Worm (Caenorhabditis elegans) whole organism, young adult: ENCODE results near the gene F12E12.6.

ENCODE experiments used
- Y79H2A.3 ChIP-seq: fragments of 200-800 bp; sonication (Bioruptor generic); conservative IDR thresholded peaks from 2 replicates; pipeline ENCODE4 v1.3.6; 2022; ENCODE audit warnings: missing genetic modification reagents, missing genetic modification characterization, missing compliant biosample characterization
- ama-1 ChIP-seq, 3 experiments: fragments of 150-350 bp in 1 of 3; sonication (generic microtip) in 2 of 3; optimal IDR thresholded peaks; 2 replicates each; lab custom pipeline; 2014 to 2018; ENCODE audit warnings: missing biosample characterization in 2 of 3, missing genetic modification characterization in 2 of 3, missing genetic modification reagents in 2 of 3
- bed-2 ChIP-seq: fragments of 200-800 bp; sonication (Bioruptor generic); IDR thresholded peaks from 2 replicates; pipeline ENCODE4 v1.3.6; 2022; ENCODE audit warnings: missing genetic modification reagents, missing genetic modification characterization, missing compliant biosample characterization
- ceh-27 ChIP-seq: fragments of 200-800 bp; sonication (Bioruptor generic); optimal IDR thresholded peaks from 2 replicates; lab custom pipeline; 2018; ENCODE audit warnings: mild to moderate bottlenecking, missing genetic modification characterization, moderate library complexity, missing compliant biosample characterization
- dpl-1 ChIP-seq: fragments of 150-350 bp; optimal IDR thresholded peaks from 2 replicates; lab custom pipeline; 2014; ENCODE audit warnings: missing biosample characterization, missing genetic modification reagents, missing genetic modification characterization
- egl-18 ChIP-seq: fragments of 200-800 bp; sonication (Bioruptor generic); IDR thresholded peaks from 2 replicates; pipeline ENCODE4 v1.3.6; 2022; ENCODE audit warnings: missing genetic modification reagents, missing genetic modification characterization, missing compliant biosample characterization
- ets-4 ChIP-seq: fragments of 200-800 bp; sonication (Bioruptor generic); optimal IDR thresholded peaks from 2 replicates; lab custom pipeline; 2018; ENCODE audit warnings: mild to moderate bottlenecking, missing genetic modification characterization, missing compliant biosample characterization
- him-1 ChIP-seq: sonication (generic microtip); optimal IDR thresholded peaks from 2 replicates; lab custom pipeline; 2016; ENCODE audit warnings: missing genotype, missing genetic modification reagents, missing genetic modification characterization, missing compliant biosample characterization
- hmg-20 ChIP-seq: fragments of 200-800 bp; sonication (Bioruptor generic); IDR thresholded peaks from 2 replicates; pipeline ENCODE4 v1.3.6; 2022; ENCODE audit warnings: missing genetic modification reagents, missing genetic modification characterization, missing compliant biosample characterization
- let-607 ChIP-seq, 2 experiments: fragments of 200-800 bp in 1 of 2; sonication (Bioruptor generic) in 1 of 2; sonication (generic microtip) in 1 of 2; optimal IDR thresholded peaks; 2 replicates each; lab custom pipeline; 2016 to 2018; ENCODE audit warnings: mild to moderate bottlenecking in 2 of 2, missing compliant biosample characterization in 2 of 2, missing genetic modification characterization in 2 of 2, moderate library complexity in 2 of 2, missing genotype in 1 of 2
- repo-1 ChIP-seq: sonication (generic microtip); optimal IDR thresholded peaks from 2 replicates; lab custom pipeline; 2017; ENCODE audit warnings: mild to moderate bottlenecking, missing genetic modification characterization, missing compliant biosample characterization
- snpc-4 ChIP-seq, 5 experiments: fragments of 150-350 bp in 1 of 5; sonication (generic microtip) in 4 of 5; optimal IDR thresholded peaks; 2 replicates each; lab custom pipeline; 2014 to 2018; ENCODE audit warnings: missing genetic modification characterization in 5 of 5, missing biosample characterization in 3 of 5, antibody characterized with exemption in 2 of 5, mild to moderate bottlenecking in 2 of 5, missing compliant biosample characterization in 2 of 5, missing genotype in 2 of 5, moderate library complexity in 2 of 5, missing genetic modification reagents in 1 of 5
- sptf-2 ChIP-seq: fragments of 200-800 bp; sonication (Bioruptor generic); optimal IDR thresholded peaks from 2 replicates; lab custom pipeline; 2018; ENCODE audit warnings: mild to moderate bottlenecking, missing genetic modification characterization, missing compliant biosample characterization

DNA sequence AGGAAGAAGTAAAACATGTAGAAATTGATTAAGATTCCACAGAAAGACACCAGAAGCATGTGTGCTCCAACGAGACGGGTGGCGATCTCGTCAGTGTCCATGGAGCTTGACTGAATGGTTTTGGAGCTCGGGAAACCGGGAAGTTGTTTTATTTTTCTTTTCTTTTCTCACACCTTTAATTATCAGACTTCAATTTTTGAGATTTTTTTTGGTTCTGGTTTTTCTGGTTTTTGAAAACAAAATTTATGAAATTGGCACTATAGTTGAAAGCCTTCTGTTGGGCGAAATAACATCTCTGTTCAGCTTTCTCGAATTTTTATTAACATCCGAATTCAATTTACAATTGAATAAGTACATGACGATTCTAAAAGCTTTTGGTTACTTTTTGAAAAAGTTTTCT, 37.2 kb downstream of the F12E12.6 start, which contains the start of gene srx-104:
- TF ChIP-seq ets-4 (no peak), ama-1 (optimal IDR thresholded peaks at IDR 0.05; lab: Kevin White, UChicago) (no peak), ama-1 (GFP tag; optimal IDR thresholded peaks at IDR 0.05; lab: Kevin White, UChicago) (no peak), snpc-4 (GFP tag; optimal IDR thresholded peaks at IDR 0.05; lab: Kevin White, UChicago) (no peak), snpc-4 (tag; optimal IDR thresholded peaks at IDR 0.05; lab: Kevin White, UChicago) (no peak), ceh-27 (GFP tag; lab: Kevin White, UChicago) (no peak), Y79H2A.3 (GFP tag; lab: Robert Waterston, UW) (no peak), egl-18 (GFP tag; lab: Robert Waterston, UW) (no peak), him-1 (tag; lab: Kevin White, UChicago) (no peak), bed-2 (no peak), let-607 (tag; optimal IDR thresholded peaks at IDR 0.05; lab: Kevin White, UChicago) (no peak), dpl-1 (GFP tag; lab: Kevin White, UChicago) (no peak), sptf-2 (GFP tag; lab: Kevin White, UChicago) (no peak), hmg-20 (GFP tag; lab: Robert Waterston, UW) (no peak), repo-1 (tag; lab: Kevin White, UChicago) (no peak)
